Worm (Caenorhabditis elegans) whole organism, early embryonic: ENCODE measurements around the gene erh-1.

Source experiments
- B0310.2 ChIP-seq: sonication (generic microtip); optimal IDR thresholded peaks from 2 replicates; lab custom pipeline; 2016; ENCODE audit warnings: mild to moderate bottlenecking, missing genetic modification characterization, missing compliant biosample characterization
- ama-1 ChIP-seq: fragments of 150-350 bp; optimal IDR thresholded peaks from 2 replicates; lab custom pipeline; 2014
- ceh-36 ChIP-seq: sonication (generic microtip); optimal IDR thresholded peaks from 2 replicates; lab custom pipeline; 2016; ENCODE audit warnings: missing genetic modification characterization, inconsistent platforms, missing compliant biosample characterization
- flt-1 ChIP-seq: fragments of 200-800 bp; sonication (Bioruptor generic); IDR thresholded peaks from 2 replicates; pipeline ENCODE4 v1.3.6; 2022; ENCODE audit warnings: missing genetic modification characterization, missing compliant biosample characterization
- hmbx-1 ChIP-seq: sonication (generic microtip); optimal IDR thresholded peaks from 2 replicates; lab custom pipeline; 2016; ENCODE audit warnings: mild to moderate bottlenecking, missing genetic modification characterization, missing compliant biosample characterization
- hmg-4 ChIP-seq: fragments of 200-800 bp; sonication (Bioruptor generic); optimal IDR thresholded peaks from 2 replicates; lab custom pipeline; 2018; ENCODE audit warnings: mild to moderate bottlenecking, missing genetic modification characterization, missing compliant biosample characterization
- hnd-1 ChIP-seq: sonication (generic microtip); optimal IDR thresholded peaks from 2 replicates; lab custom pipeline; 2016; ENCODE audit warnings: missing genetic modification characterization, missing compliant biosample characterization
- pes-1 ChIP-seq: fragments of 200-800 bp; sonication (Bioruptor generic); IDR thresholded peaks from 2 replicates; pipeline ENCODE4 v1.3.6; 2022; ENCODE audit warnings: missing genetic modification reagents, missing genetic modification characterization, missing compliant biosample characterization
- scrt-1 ChIP-seq: fragments of 200-800 bp; sonication (Bioruptor generic); IDR thresholded peaks from 2 replicates; pipeline ENCODE4 v1.3.6; 2022; ENCODE audit warnings: missing genetic modification characterization, missing compliant biosample characterization
- sea-1 ChIP-seq: fragments of 200-800 bp; sonication (Bioruptor generic); conservative IDR thresholded peaks from 2 replicates; pipeline ENCODE4 v1.3.6; 2022; ENCODE audit warnings: missing genetic modification characterization, missing compliant biosample characterization
- tbx-11 ChIP-seq: fragments of 200-800 bp; sonication (Bioruptor generic); IDR thresholded peaks from 2 replicates; pipeline ENCODE4 v1.3.6; 2022; ENCODE audit warnings: missing genetic modification characterization, missing compliant biosample characterization
- tbx-37 ChIP-seq: fragments of 200-800 bp; sonication (Bioruptor generic); conservative IDR thresholded peaks from 2 replicates; pipeline ENCODE4 v1.3.6; 2022; ENCODE audit warnings: missing genetic modification reagents, missing genetic modification characterization, missing compliant biosample characterization

ce11 chrV:10560621-10561020 lies 18.3 kb downstream of the erh-1 start, which contains the start of gene col-152:
- TF ChIP-seq ceh-36 (tag; lab: Kevin White, UChicago) (no peak), hnd-1 (no peak), tbx-11 (GFP tag; lab: Robert Waterston, UW) (no peak), sea-1 (no peak), B0310.2 (no peak), ama-1 (lab: Kevin White, UChicago) (no peak), scrt-1 (GFP tag; lab: Robert Waterston, UW) (no peak), flt-1 (GFP tag; lab: Robert Waterston, UW) (no peak), hmg-4 (no peak), pes-1 (GFP tag; lab: Robert Waterston, UW) (no peak), tbx-37 (no peak), hmbx-1 (no peak)
